Worm (Caenorhabditis elegans) whole organism, L1 larva: Measurements from ENCODE around the gene T24D3.2.

Experiments
- C16A3.4 ChIP-seq: fragments of 150-350 bp; optimal IDR thresholded peaks from 2 replicates; lab custom pipeline; 2014; ENCODE audit warnings: missing biosample characterization, missing genetic modification characterization
- C34B4.2 ChIP-seq: sonication (generic microtip); optimal IDR thresholded peaks from 2 replicates; lab custom pipeline; 2017; ENCODE audit warnings: mild to moderate bottlenecking, missing genetic modification characterization, missing compliant biosample characterization
- F16B12.6 ChIP-seq: fragments of 150-350 bp; optimal IDR thresholded peaks from 2 replicates; lab custom pipeline; 2014; ENCODE audit warnings: missing biosample characterization, missing genetic modification characterization
- Y116A8C.19 ChIP-seq: sonication (generic microtip); optimal IDR thresholded peaks from 2 replicates; lab custom pipeline; 2016; ENCODE audit warnings: missing compliant biosample characterization, missing genetic modification characterization, borderline replicate concordance
- aha-1 ChIP-seq: fragments of 150-350 bp; optimal IDR thresholded peaks from 2 replicates; lab custom pipeline; 2014; ENCODE audit warnings: missing biosample characterization, missing genetic modification characterization
- ceh-63 ChIP-seq: fragments of 200-800 bp; sonication (Bioruptor generic); optimal IDR thresholded peaks from 2 replicates; lab custom pipeline; 2018; ENCODE audit warnings: mild to moderate bottlenecking, missing genetic modification characterization, missing compliant biosample characterization
- ceh-8 ChIP-seq: fragments of 200-800 bp; sonication (Bioruptor generic); optimal IDR thresholded peaks from 2 replicates; lab custom pipeline; 2018; ENCODE audit warnings: mild to moderate bottlenecking, missing genetic modification characterization, moderate library complexity, missing compliant biosample characterization
- ceh-82 ChIP-seq, 3 experiments: fragments of 150-350 bp in 1 of 3; sonication (generic microtip) in 2 of 3; optimal IDR thresholded peaks; 2 replicates each; lab custom pipeline; 2014 to 2017; ENCODE audit warnings: missing biosample characterization in 3 of 3, missing genetic modification characterization in 3 of 3
- ceh-88 ChIP-seq: fragments of 200-800 bp; sonication (Bioruptor generic); IDR thresholded peaks from 2 replicates; pipeline ENCODE4 v1.3.6; 2022; ENCODE audit warnings: missing genetic modification characterization, missing compliant biosample characterization
- ceh-90 ChIP-seq: sonication (generic microtip); optimal IDR thresholded peaks from 2 replicates; lab custom pipeline; 2016; ENCODE audit warnings: missing genetic modification characterization, missing compliant biosample characterization
- ces-1 ChIP-seq: fragments of 150-350 bp; optimal IDR thresholded peaks from 2 replicates; lab custom pipeline; 2014; ENCODE audit warnings: missing biosample characterization, missing genetic modification reagents, missing genetic modification characterization
- efl-1 ChIP-seq, 4 experiments: fragments of 150-350 bp; optimal IDR thresholded peaks in 3 of 4; peaks in 1 of 4; 1 replicate in 1 of 4; 2 replicates in 3 of 4; lab custom pipeline; 2014; ENCODE audit warnings: missing biosample characterization in 2 of 4, missing genetic modification characterization in 2 of 4, missing genetic modification reagents in 2 of 4
- egl-13 ChIP-seq: sonication (generic microtip); optimal IDR thresholded peaks from 2 replicates; lab custom pipeline; 2016; ENCODE audit warnings: missing genotype, missing genetic modification reagents, missing genetic modification characterization, missing compliant biosample characterization
- elt-2 ChIP-seq: sonication (generic microtip); optimal IDR thresholded peaks from 2 replicates; lab custom pipeline; 2016; ENCODE audit warnings: missing genetic modification characterization, mild to moderate bottlenecking, inconsistent platforms, missing compliant biosample characterization, missing genetic modification reagents
- fkh-10 ChIP-seq: sonication (generic microtip); optimal IDR thresholded peaks from 2 replicates; lab custom pipeline; 2017; ENCODE audit warnings: missing biosample characterization, missing genetic modification reagents, missing genetic modification characterization
- grh-1 ChIP-seq: fragments of 200-800 bp; sonication (Bioruptor generic); IDR thresholded peaks from 2 replicates; pipeline ENCODE4 v1.3.6; 2022; ENCODE audit warnings: missing genetic modification reagents, missing genetic modification characterization, missing compliant biosample characterization
- hlh-4 ChIP-seq: sonication (generic microtip); optimal IDR thresholded peaks from 2 replicates; lab custom pipeline; 2016; ENCODE audit warnings: mild to moderate bottlenecking, missing genetic modification characterization, missing compliant biosample characterization
- irx-1 ChIP-seq: sonication (generic microtip); optimal IDR thresholded peaks from 2 replicates; lab custom pipeline; 2016; ENCODE audit warnings: missing genetic modification characterization, missing compliant biosample characterization
- jun-1 ChIP-seq: fragments of 150-350 bp; optimal IDR thresholded peaks from 2 replicates; lab custom pipeline; 2014; ENCODE audit warnings: missing biosample characterization, missing genetic modification reagents, missing genetic modification characterization
- lin-14 ChIP-seq: fragments of 200-800 bp; sonication (Bioruptor generic); optimal IDR thresholded peaks from 2 replicates; lab custom pipeline; 2018; ENCODE audit warnings: mild to moderate bottlenecking, missing genetic modification characterization, moderate library complexity, missing compliant biosample characterization
- lin-39 ChIP-seq: fragments of 150-350 bp; optimal IDR thresholded peaks from 2 replicates; lab custom pipeline; 2014; ENCODE audit warnings: missing biosample characterization, missing genetic modification reagents, missing genetic modification characterization
- lir-3 ChIP-seq: sonication (generic microtip); optimal IDR thresholded peaks from 2 replicates; lab custom pipeline; 2016; ENCODE audit warnings: mild to moderate bottlenecking, missing genetic modification characterization, moderate library complexity, missing compliant biosample characterization; ENCODE audit not compliant: poor library complexity
- lsy-2 ChIP-seq, 2 experiments: fragments of 150-350 bp; optimal IDR thresholded peaks; 2 replicates each; lab custom pipeline; 2014; ENCODE audit warnings: missing biosample characterization in 2 of 2, missing genetic modification characterization in 2 of 2
- mab-9 ChIP-seq: fragments of 200-800 bp; sonication (Bioruptor generic); IDR thresholded peaks from 2 replicates; pipeline ENCODE4 v1.3.6; 2022; ENCODE audit warnings: missing genetic modification reagents, missing genetic modification characterization, missing compliant biosample characterization
- mef-2 ChIP-seq: fragments of 150-350 bp; optimal IDR thresholded peaks from 2 replicates; lab custom pipeline; 2014; ENCODE audit warnings: missing biosample characterization, missing genetic modification characterization
- nhr-11 ChIP-seq: fragments of 150-350 bp; optimal IDR thresholded peaks from 2 replicates; lab custom pipeline; 2014; ENCODE audit warnings: missing biosample characterization, missing genetic modification characterization
- nhr-237 ChIP-seq: fragments of 150-350 bp; optimal IDR thresholded peaks from 2 replicates; lab custom pipeline; 2014; ENCODE audit warnings: missing biosample characterization, missing genetic modification characterization
- nhr-28 ChIP-seq: fragments of 150-350 bp; optimal IDR thresholded peaks from 2 replicates; lab custom pipeline; 2014; ENCODE audit warnings: missing biosample characterization, missing genetic modification characterization
- nhr-47 ChIP-seq: sonication (generic microtip); optimal IDR thresholded peaks from 2 replicates; lab custom pipeline; 2016; ENCODE audit warnings: mild to moderate bottlenecking, missing genetic modification characterization, moderate library complexity, missing compliant biosample characterization
- nhr-71 ChIP-seq: sonication (generic microtip); optimal IDR thresholded peaks from 2 replicates; lab custom pipeline; 2016; ENCODE audit warnings: mild to moderate bottlenecking, missing genetic modification characterization, moderate library complexity, missing compliant biosample characterization
- pag-3 ChIP-seq: sonication (generic microtip); optimal IDR thresholded peaks from 2 replicates; lab custom pipeline; 2017; ENCODE audit warnings: missing genetic modification characterization, mild to moderate bottlenecking, missing compliant biosample characterization, antibody characterized with exemption, borderline replicate concordance; ENCODE audit not compliant: insufficient read depth
- pax-3 ChIP-seq: fragments of 200-800 bp; sonication (Bioruptor generic); optimal IDR thresholded peaks from 2 replicates; lab custom pipeline; 2018; ENCODE audit warnings: mild to moderate bottlenecking, missing genetic modification characterization, moderate library complexity, missing compliant biosample characterization
- sox-4 ChIP-seq: sonication (generic microtip); optimal IDR thresholded peaks from 2 replicates; lab custom pipeline; 2016; ENCODE audit warnings: missing genetic modification characterization, missing compliant biosample characterization
- tlp-1 ChIP-seq: fragments of 150-350 bp; optimal IDR thresholded peaks from 2 replicates; lab custom pipeline; 2014; ENCODE audit warnings: missing biosample characterization, missing genetic modification characterization
- unc-130 ChIP-seq: fragments of 150-350 bp; optimal IDR thresholded peaks from 2 replicates; lab custom pipeline; 2017; ENCODE audit warnings: missing biosample characterization, missing genetic modification characterization, inconsistent platforms
- unc-30 ChIP-seq: sonication (generic microtip); optimal IDR thresholded peaks from 2 replicates; lab custom pipeline; 2017; ENCODE audit warnings: missing biosample characterization, missing genetic modification characterization
- zip-4 ChIP-seq: fragments of 200-800 bp; sonication (Bioruptor generic); optimal IDR thresholded peaks from 2 replicates; lab custom pipeline; 2018; ENCODE audit warnings: mild to moderate bottlenecking, missing genetic modification characterization, moderate library complexity, missing compliant biosample characterization
- ztf-11 ChIP-seq, 2 experiments: sonication (generic microtip); optimal IDR thresholded peaks; 2 replicates each; lab custom pipeline; 2016 to 2017; ENCODE audit warnings: missing genetic modification characterization in 2 of 2, missing biosample characterization in 1 of 2, missing compliant biosample characterization in 1 of 2
- ztf-4 ChIP-seq: fragments of 150-350 bp; optimal IDR thresholded peaks from 2 replicates; lab custom pipeline; 2014; ENCODE audit warnings: missing biosample characterization, missing genetic modification characterization

T24D3.2 gene

DNA sequence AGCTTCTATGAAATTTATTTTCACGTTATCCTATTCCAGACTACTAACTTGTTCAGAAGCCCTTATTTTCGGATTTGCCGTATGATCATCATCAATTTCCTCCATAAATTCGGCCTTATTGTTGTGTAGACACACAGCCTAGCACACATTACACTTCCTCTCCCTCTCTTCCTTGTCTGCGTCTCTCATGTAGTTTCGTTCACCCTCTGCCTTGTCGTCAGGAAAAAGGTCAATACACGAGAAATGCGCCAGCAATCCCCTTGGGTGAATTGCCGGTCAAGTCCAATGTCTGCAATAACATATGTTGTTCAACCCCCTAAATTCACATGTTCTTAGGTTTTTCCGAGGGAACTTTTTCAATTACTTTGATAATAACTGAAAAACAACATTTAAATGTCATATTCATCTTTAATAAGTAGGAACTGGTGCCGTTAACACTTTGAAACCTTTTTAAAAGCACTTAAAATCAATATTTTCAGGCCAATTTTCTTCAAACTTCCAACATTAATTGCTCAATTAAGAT lies 31.7 kb upstream of the T24D3.2 start, which contains the start of gene F17E5.2 (continued):
- TF ChIP-seq nhr-237 (tag; lab: Kevin White, UChicago), result peak; percentile 87
- TF ChIP-seq ceh-8, result peak; percentile 46
- peak; percentile 66 for TF ChIP-seq ceh-88 (GFP tag; lab: Robert Waterston, UW)
- TF ChIP-seq egl-13 (tag; lab: Kevin White, UChicago), result peak; percentile 91
- peak; percentile 77 for TF ChIP-seq lir-3
- peak; percentile 72 for TF ChIP-seq aha-1 (tag; lab: Kevin White, UChicago)
- no peak for TF ChIP-seq tlp-1 (tag; lab: Kevin White, UChicago)
- TF ChIP-seq ceh-63 (GFP tag; lab: Kevin White, UChicago), result no peak
- TF ChIP-seq C34B4.2 (tag; lab: Kevin White, UChicago), result no peak
- no peak for TF ChIP-seq hlh-4
- TF ChIP-seq pax-3 (tag; lab: Kevin White, UChicago), result peak; percentile 74
- TF ChIP-seq unc-130 (tag; lab: Kevin White, UChicago), result peak; percentile 93
- peak; percentile 95 for TF ChIP-seq ztf-4 (tag; lab: Kevin White, UChicago)
- peak; percentile 70 for TF ChIP-seq elt-2 (tag; lab: Kevin White, UChicago)
- TF ChIP-seq C16A3.4, result peak; percentile 98
- TF ChIP-seq nhr-11 (tag; lab: Kevin White, UChicago), result peak; percentile 73
- TF ChIP-seq F16B12.6 (tag; lab: Kevin White, UChicago), result peak; percentile 59
- TF ChIP-seq jun-1, result peak; percentile 93
- TF ChIP-seq lin-14 (GFP tag; lab: Kevin White, UChicago), result peak; percentile 98
- TF ChIP-seq ceh-90 (tag; lab: Kevin White, UChicago), result no peak
- TF ChIP-seq ceh-82 (tag; optimal IDR thresholded peaks at IDR 0.05; lab: Kevin White, UChicago), result peak; percentile 86 to 94 (median 92)
- peak; percentile 86 for TF ChIP-seq grh-1
- TF ChIP-seq ztf-11 (tag; optimal IDR thresholded peaks at IDR 0.05; lab: Kevin White, UChicago), result peak in 1 of 2 experiments; percentile 85
- peak; percentile 90 for TF ChIP-seq irx-1 (tag; lab: Kevin White, UChicago)
- no peak for TF ChIP-seq pag-3
- peak; percentile 9 for TF ChIP-seq Y116A8C.19 (tag; lab: Kevin White, UChicago)
- TF ChIP-seq unc-30 (tag; lab: Kevin White, UChicago), result no peak
- TF ChIP-seq ces-1, result no peak
- TF ChIP-seq nhr-28 (tag; lab: Kevin White, UChicago), result no peak
- peak; percentile 74 for TF ChIP-seq sox-4
- TF ChIP-seq zip-4 (GFP tag; lab: Kevin White, UChicago), result peak; percentile 79
- peak; percentile 97 for TF ChIP-seq nhr-71 (tag; lab: Kevin White, UChicago)
- peak; percentile 90 for TF ChIP-seq mef-2
- peak; percentile 95 for TF ChIP-seq nhr-47 (tag; lab: Kevin White, UChicago)
- TF ChIP-seq lsy-2 (tag; optimal IDR thresholded peaks at IDR 0.05; lab: Kevin White, UChicago), result peak; percentile 92 to 94
- TF ChIP-seq, all 84 proteins: peak for 63

DNA sequence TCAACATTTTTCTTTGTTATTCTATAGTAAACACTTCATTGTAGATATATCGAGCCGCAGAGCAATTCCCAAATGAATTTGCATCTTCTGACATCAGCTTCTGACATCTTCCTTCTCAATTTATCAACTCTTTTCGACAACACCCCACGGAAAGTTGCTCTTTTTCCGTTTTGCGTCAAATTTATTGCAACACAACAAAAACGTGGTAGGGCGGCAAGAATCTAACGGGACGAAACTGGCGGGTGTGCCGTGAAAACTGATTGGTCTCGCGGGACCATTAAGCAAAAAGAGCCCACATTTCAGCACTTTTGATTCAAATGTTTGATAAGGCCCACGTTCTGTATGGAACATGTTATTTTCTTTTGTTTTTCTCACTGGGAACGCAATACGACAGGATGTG lies 20.8 kb upstream of the T24D3.2 start:
- TF ChIP-seq mab-9 (GFP tag; lab: Robert Waterston, UW), result peak; percentile 74
- no peak for TF ChIP-seq grh-1
- no peak for TF ChIP-seq efl-1 (optimal IDR thresholded peaks at IDR 0.05; lab: Kevin White, UChicago)
- TF ChIP-seq efl-1 (GFP tag; optimal IDR thresholded peaks at IDR 0.05 in 1 of 2; lab: Kevin White, UChicago), result peak in 1 of 2 experiments; percentile 46
- TF ChIP-seq lin-14 (GFP tag; lab: Kevin White, UChicago), result peak; percentile 67
- peak; percentile 4 for TF ChIP-seq lin-39 (tag; lab: Kevin White, UChicago)
- TF ChIP-seq fkh-10 (GFP tag; lab: Kevin White, UChicago), result no peak
- TF ChIP-seq, all 84 proteins: peak for 4
